Fruit fly (Drosophila melanogaster): ENCODE measurements around the gene sina.

sina gene

dm6 chr3L:16806823-16807325, 46.7 kb upstream of the sina start (continued):
- no peak for TF ChIP-seq Hr78 (GFP tag; optimal IDR thresholded peaks at IDR 0.05)
- peak; percentile 76 for TF ChIP-seq CG7839 (tag; optimal IDR thresholded peaks at IDR 0.05)
- TF ChIP-seq slbo (GFP tag; IDR thresholded peaks at IDR 0.05): peak; percentile 63; the same call in 1 of the 2 replicates
- no peak for TF ChIP-seq CG6175 (GFP tag; IDR thresholded peaks at IDR 0.05)
- TF ChIP-seq fru (optimal IDR thresholded peaks at IDR 0.05): no peak
- no peak for TF ChIP-seq sc (optimal IDR thresholded peaks at IDR 0.05)
- peak; percentile 62 for TF ChIP-seq sc (GFP tag; optimal IDR thresholded peaks at IDR 0.05)
- TF ChIP-seq CG4730 (GFP tag; IDR thresholded peaks at IDR 0.05): peak; percentile 34; the same call in 1 of the 2 replicates
- peak; percentile 81 for TF ChIP-seq CG13775 (GFP tag; optimal IDR thresholded peaks at IDR 0.05)
- TF ChIP-seq peb (GFP tag; IDR thresholded peaks at IDR 0.05): no peak
- TF ChIP-seq CG3407 (GFP tag; optimal IDR thresholded peaks at IDR 0.05): peak; percentile 31
- no peak for TF ChIP-seq CG11398 (GFP tag; optimal IDR thresholded peaks at IDR 0.05)
- TF ChIP-seq Mad (GFP tag; optimal IDR thresholded peaks at IDR 0.05): no peak
- TF ChIP-seq hth (optimal IDR thresholded peaks at IDR 0.05): no peak
- no peak for TF ChIP-seq Scr (GFP tag; IDR thresholded peaks at IDR 0.05; ENCODE audit: partially characterized antibody)
- peak; percentile 39 for TF ChIP-seq CG6765 (GFP tag; optimal IDR thresholded peaks at IDR 0.05)
- TF ChIP-seq YL-1 (GFP tag; optimal IDR thresholded peaks at IDR 0.05): no peak
- TF ChIP-seq tio (GFP tag; optimal IDR thresholded peaks at IDR 0.05): peak; percentile 61
- TF ChIP-seq fu2 (GFP tag; optimal IDR thresholded peaks at IDR 0.05): no peak
- TF ChIP-seq BEAF-32 (GFP tag; optimal IDR thresholded peaks at IDR 0.05): no peak
- peak; percentile 80 for TF ChIP-seq CG13424 (tag; optimal IDR thresholded peaks at IDR 0.05)
- TF ChIP-seq run (tag; optimal IDR thresholded peaks at IDR 0.05): peak; percentile 22
- no peak for TF ChIP-seq Pdp1 (GFP tag; optimal IDR thresholded peaks at IDR 0.05)
- TF ChIP-seq CG5180 (GFP tag; optimal IDR thresholded peaks at IDR 0.05): peak; percentile 46
- TF ChIP-seq CG6254 (GFP tag; optimal IDR thresholded peaks at IDR 0.05): peak; percentile 49
- TF ChIP-seq CG11560 (tag; IDR thresholded peaks at IDR 0.05): no peak
- no peak for TF ChIP-seq repo (GFP tag; optimal IDR thresholded peaks at IDR 0.05)
- TF ChIP-seq hbn (GFP tag; IDR thresholded peaks at IDR 0.05; ENCODE audit: partially characterized antibody): no peak
- no peak for TF ChIP-seq Dp (GFP tag; optimal IDR thresholded peaks at IDR 0.05)
- no peak for TF ChIP-seq CG14667 (GFP tag; IDR thresholded peaks at IDR 0.05)
- peak; percentile 78 for TF ChIP-seq CG2712 (tag; optimal IDR thresholded peaks at IDR 0.05)
- TF ChIP-seq cas (GFP tag; IDR thresholded peaks at IDR 0.05): no peak
- peak; percentile 47 for TF ChIP-seq CG6654 (GFP tag; optimal IDR thresholded peaks at IDR 0.05)
- TF ChIP-seq CG4854 (GFP tag; optimal IDR thresholded peaks at IDR 0.05): no peak
- TF ChIP-seq Ets65A (GFP tag): no peak
- TF ChIP-seq CG2678 (tag; optimal IDR thresholded peaks at IDR 0.05): peak; percentile 90
- no peak for TF ChIP-seq CG31365 (tag; optimal IDR thresholded peaks at IDR 0.05)
- TF ChIP-seq GATAe (GFP tag; conservative IDR thresholded peaks at IDR 0.05): no peak
- peak; percentile 52 for TF ChIP-seq D19A (tag; optimal IDR thresholded peaks at IDR 0.05)
- TF ChIP-seq lov (optimal IDR thresholded peaks at IDR 0.05): no peak
- TF ChIP-seq lov (GFP tag; IDR thresholded peaks at IDR 0.05): no peak
- peak; percentile 33 for TF ChIP-seq Med (GFP tag)
- peak; percentile 47 for TF ChIP-seq CG4820 (GFP tag; optimal IDR thresholded peaks at IDR 0.05)
- TF ChIP-seq Opbp (GFP tag; IDR thresholded peaks at IDR 0.05; ENCODE audit: partially characterized antibody): no peak
- no peak for TF ChIP-seq dimm (GFP tag; IDR thresholded peaks at IDR 0.05)
- no peak for TF ChIP-seq zfh2 (GFP tag; optimal IDR thresholded peaks at IDR 0.05)
- TF ChIP-seq CG34224 (GFP tag; IDR thresholded peaks at IDR 0.05; ENCODE audit: partially characterized antibody): no peak
- no peak for TF ChIP-seq CG9797 (GFP tag; optimal IDR thresholded peaks at IDR 0.05)
- TF ChIP-seq ttk (GFP tag; IDR thresholded peaks at IDR 0.05): 0 out of 2 replicates have a peak, but pooled peaks have one; percentile 33
- no peak for TF ChIP-seq CG12236 (GFP tag; optimal IDR thresholded peaks at IDR 0.05)
- TF ChIP-seq seq (GFP tag; IDR thresholded peaks at IDR 0.05): peak; percentile 49; the same call in 1 of the 2 replicates
- peak; percentile 72 for TF ChIP-seq CG30403 (GFP tag; optimal IDR thresholded peaks at IDR 0.05)
